Worm (Caenorhabditis elegans): ENCODE data around the gene R11G10.4.

Gene R11G10.4

ce11 chrV:13523194-13523593 is 16.8 kb downstream of the R11G10.4 start, which contains the start of gene R11G10.3:
TSS of gene R11G10.3 (plus strand) at chrV:13523494.
- TF ChIP-seq lin-11 (tag; optimal IDR thresholded peaks at IDR 0.05) (no peak), aly-2 (tag; optimal IDR thresholded peaks at IDR 0.05) (no peak), elt-1 (tag; optimal IDR thresholded peaks at IDR 0.05) (no peak), nhr-12 (tag; optimal IDR thresholded peaks at IDR 0.05) (no peak), nhr-10 (tag; optimal IDR thresholded peaks at IDR 0.05) (no peak), nhr-25 (tag; optimal IDR thresholded peaks at IDR 0.05) (no peak), C34F6.9 (tag; optimal IDR thresholded peaks at IDR 0.05) (no peak), snpc-4 (tag; optimal IDR thresholded peaks at IDR 0.05) (no peak), ceh-82 (tag; optimal IDR thresholded peaks at IDR 0.05) (no peak), nhr-23 (tag; optimal IDR thresholded peaks at IDR 0.05) (no peak), unc-55 (GFP tag; optimal IDR thresholded peaks at IDR 0.05) (no peak), crh-2 (tag; optimal IDR thresholded peaks at IDR 0.05) (no peak), skn-1 (tag; optimal IDR thresholded peaks at IDR 0.05) (no peak), fos-1 (tag; optimal IDR thresholded peaks at IDR 0.05) (no peak), sem-4 (tag; optimal IDR thresholded peaks at IDR 0.05) (no peak), ZK546.5 (tag; optimal IDR thresholded peaks at IDR 0.05) (no peak)

- TF ChIP-seq nhr-129 (tag; optimal IDR thresholded peaks at IDR 0.05) = peak; percentile 7
- no peak for TF ChIP-seq blmp-1 (tag; optimal IDR thresholded peaks at IDR 0.05; ENCODE audit: insufficient read depth)
- TF ChIP-seq nhr-21 (tag; optimal IDR thresholded peaks at IDR 0.05) = no peak
- no peak for TF ChIP-seq alr-1 (tag; optimal IDR thresholded peaks at IDR 0.05)
- no peak for TF ChIP-seq sem-4 (tag; optimal IDR thresholded peaks at IDR 0.05)
Observed at ce11 chrV:13529165-13529564, 22.7 kb downstream of the R11G10.4 start.

DNA sequence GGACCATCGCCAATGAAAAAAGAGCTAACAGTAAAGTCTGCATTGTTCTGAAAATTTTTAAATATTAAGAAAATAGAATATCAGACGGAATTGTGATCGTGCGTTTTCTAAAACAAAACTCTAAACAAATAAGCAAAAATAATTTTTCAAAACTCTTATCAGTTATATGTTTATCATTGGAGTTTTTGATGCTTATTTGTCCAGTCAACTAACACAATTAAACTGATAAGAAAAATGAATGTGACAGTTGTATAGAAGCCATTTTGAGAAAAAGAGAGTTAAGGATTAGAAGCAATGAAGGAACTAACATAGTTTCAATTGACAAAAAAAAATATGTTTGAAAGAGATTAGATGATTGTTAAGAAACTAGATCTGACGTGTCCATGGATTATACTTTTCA is 24.3 kb downstream of the R11G10.4 start, which contains the start of gene ttr-44:
ttr-44 (minus strand) TSS at position 47 of the 400 bp plus-strand sequence.
- TF ChIP-seq mbf-1 (tag; optimal IDR thresholded peaks at IDR 0.05) (no peak), fos-1 (tag; optimal IDR thresholded peaks at IDR 0.05) (peak; percentile 93), nhr-21 (tag; optimal IDR thresholded peaks at IDR 0.05) (no peak)

- TF ChIP-seq C34F6.9 (tag; optimal IDR thresholded peaks at IDR 0.05) (no peak), alr-1 (tag; optimal IDR thresholded peaks at IDR 0.05) (no peak), mdl-1 (tag; optimal IDR thresholded peaks at IDR 0.05) (no peak), lin-13 (GFP tag; optimal IDR thresholded peaks at IDR 0.05) (no peak), nhr-10 (tag; optimal IDR thresholded peaks at IDR 0.05) (no peak), Y55F3AM.14 (GFP tag; optimal IDR thresholded peaks at IDR 0.05) (no peak), crh-2 (tag; optimal IDR thresholded peaks at IDR 0.05) (no peak)
Observed at ce11 chrV:13532469-13532868, 26.0 kb downstream of the R11G10.4 start.

DNA sequence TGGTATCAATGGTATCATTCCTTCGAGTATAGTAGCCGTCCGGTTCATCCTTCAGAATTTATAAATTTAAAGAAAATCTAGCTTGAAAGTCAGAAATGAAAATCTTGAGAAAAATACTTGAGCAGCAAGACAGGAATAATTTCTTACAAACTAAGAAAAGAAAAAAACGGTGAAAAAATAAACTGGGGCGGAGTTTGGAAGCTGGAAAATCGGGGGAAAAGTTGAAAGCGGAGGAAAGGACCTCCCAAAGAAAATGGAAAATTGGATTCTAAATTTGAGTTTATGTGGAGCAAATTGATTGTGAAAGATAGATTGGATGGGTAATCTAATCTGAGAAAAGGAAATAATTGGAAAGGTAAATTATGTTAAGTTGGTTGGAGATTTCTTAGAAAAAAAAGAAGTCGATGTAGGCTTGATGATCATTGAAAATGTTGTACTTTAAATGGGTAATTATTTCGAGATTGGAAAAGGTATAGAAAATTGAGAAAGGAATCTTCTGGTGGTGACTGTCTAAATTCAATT is 29.7 kb downstream of the R11G10.4 start, which contains the start of gene frpr-5:
frpr-5 (minus strand) TSS at position 51 of the 522 bp plus-strand sequence.
- TF ChIP-seq Y55F3AM.14 (GFP tag; optimal IDR thresholded peaks at IDR 0.05) (no peak), nhr-77 (tag; optimal IDR thresholded peaks at IDR 0.05) (no peak), mab-5 (tag; optimal IDR thresholded peaks at IDR 0.05) (no peak)

DNA sequence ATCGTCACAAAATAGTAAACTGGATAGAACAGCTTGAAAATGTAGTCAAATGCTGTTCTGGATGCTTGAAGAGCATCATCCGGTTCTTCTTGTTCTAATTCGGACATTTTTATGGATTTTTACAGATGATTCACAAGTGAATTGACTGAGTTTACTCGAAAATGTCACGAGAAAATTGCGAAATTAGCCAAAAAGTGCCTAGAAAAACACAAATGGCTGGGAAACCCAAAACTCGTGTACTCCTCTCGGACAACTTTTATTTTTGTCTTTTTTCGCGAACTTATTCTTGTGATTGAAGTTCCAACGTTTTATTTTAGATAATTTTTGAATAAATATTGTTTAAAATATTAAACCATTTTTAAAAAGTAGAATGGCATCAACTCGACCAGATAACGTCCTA is 45.2 kb downstream of the R11G10.4 start, which contains the start of the genes C56A3.4 and C56A3.5:
C56A3.4 (minus strand) TSS at position 154 of the 400 bp plus-strand sequence.
C56A3.5 (plus strand) TSS at position 367 of the 400 bp plus-strand sequence.
- TF ChIP-seq lin-13 (GFP tag; optimal IDR thresholded peaks at IDR 0.05) (peak; percentile 1), skn-1 (tag; optimal IDR thresholded peaks at IDR 0.05) (peak; percentile 7), nhr-77 (tag; optimal IDR thresholded peaks at IDR 0.05) (no peak), ZK546.5 (tag; optimal IDR thresholded peaks at IDR 0.05) (no peak), unc-39 (tag; optimal IDR thresholded peaks at IDR 0.05) (no peak), lin-39 (tag; optimal IDR thresholded peaks at IDR 0.05) (no peak), nhr-25 (tag; optimal IDR thresholded peaks at IDR 0.05) (no peak), C34F6.9 (tag; optimal IDR thresholded peaks at IDR 0.05) (peak; percentile 82), nhr-23 (tag; optimal IDR thresholded peaks at IDR 0.05) (no peak), lsy-2 (tag; optimal IDR thresholded peaks at IDR 0.05) (peak; percentile 43 to 67), snpc-4 (tag; optimal IDR thresholded peaks at IDR 0.05) (peak; percentile 14), ztf-1 (GFP tag; conservative IDR thresholded peaks at IDR 0.05) (no peak), unc-55 (GFP tag; optimal IDR thresholded peaks at IDR 0.05) (peak; percentile 67), fos-1 (tag; optimal IDR thresholded peaks at IDR 0.05) (peak; percentile 50), crh-2 (tag; optimal IDR thresholded peaks at IDR 0.05) (peak; percentile 54), sma-3 (GFP tag; optimal IDR thresholded peaks at IDR 0.05) (peak; percentile 30), nhr-11 (tag; optimal IDR thresholded peaks at IDR 0.05) (no peak), ceh-16 (tag; optimal IDR thresholded peaks at IDR 0.05) (no peak), lin-11 (tag; optimal IDR thresholded peaks at IDR 0.05) (no peak), nhr-237 (tag; optimal IDR thresholded peaks at IDR 0.05) (no peak), sem-4 (tag; optimal IDR thresholded peaks at IDR 0.05) (no peak), dmd-4 (tag; optimal IDR thresholded peaks at IDR 0.05) (no peak), sma-9 (GFP tag; optimal IDR thresholded peaks at IDR 0.05) (peak; percentile 54), sma-9 (tag; optimal IDR thresholded peaks at IDR 0.05) (no peak), nhr-129 (tag; optimal IDR thresholded peaks at IDR 0.05) (peak; percentile 60), gmeb-1 (tag; optimal IDR thresholded peaks at IDR 0.05) (peak; percentile 64), Y55F3AM.14 (GFP tag; optimal IDR thresholded peaks at IDR 0.05) (no peak), elt-3 (tag; optimal IDR thresholded peaks at IDR 0.05) (no peak), alr-1 (tag; optimal IDR thresholded peaks at IDR 0.05) (no peak)

Data from whole organism, L2 larva.